Fruit fly (Drosophila melanogaster) whole organism, embryonic: Measurements from ENCODE around the gene CG8673.

Experiments used
- BtbVII ChIP-seq: fragments of 200-800 bp; sonication (Bioruptor generic); optimal IDR thresholded peaks from 3 replicates; lab custom pipeline; 2017; ENCODE audit warnings: missing biosample characterization, mild to moderate bottlenecking, missing genetic modification characterization
- CG12769 ChIP-seq: fragments of 200-800 bp; sonication (Bioruptor generic); optimal IDR thresholded peaks from 2 replicates; lab custom pipeline; 2019; ENCODE audit warnings: missing biosample characterization, mild to moderate bottlenecking, missing genetic modification characterization, moderate library complexity
- CG15073 ChIP-seq: fragments of 200-800 bp; sonication (Bioruptor generic); optimal IDR thresholded peaks from 2 replicates; lab custom pipeline; 2016; ENCODE audit warnings: missing biosample characterization, missing genetic modification characterization
- CG1832 ChIP-seq: fragments of 200-800 bp; sonication (Bioruptor generic); optimal IDR thresholded peaks from 2 replicates; lab custom pipeline; 2017; ENCODE audit warnings: missing biosample characterization, mild to moderate bottlenecking, missing genetic modification characterization, inconsistent platforms
- Dad ChIP-seq: fragments of 200-800 bp; sonication (Bioruptor generic); optimal IDR thresholded peaks from 3 replicates; lab custom pipeline; 2016; ENCODE audit warnings: missing biosample characterization, missing genetic modification characterization
- Hmr ChIP-seq: fragments of 200-800 bp; sonication (Bioruptor generic); optimal IDR thresholded peaks from 3 replicates; lab custom pipeline; 2017; ENCODE audit warnings: mild to moderate bottlenecking, missing biosample characterization, missing genetic modification reagents, missing genetic modification characterization
- Hsf ChIP-seq: fragments of 200-800 bp; sonication (Bioruptor generic); optimal IDR thresholded peaks from 3 replicates; lab custom pipeline; 2016; ENCODE audit warnings: missing biosample characterization, missing genetic modification characterization
- Mad ChIP-seq: fragments of 200-800 bp; sonication (Bioruptor generic); optimal IDR thresholded peaks from 2 replicates; lab custom pipeline; 2016; ENCODE audit warnings: missing biosample characterization, missing genetic modification characterization
- caup ChIP-seq: fragments of 200-800 bp; sonication (Bioruptor generic); optimal IDR thresholded peaks from 3 replicates; lab custom pipeline; 2017; ENCODE audit warnings: missing biosample characterization, mild to moderate bottlenecking, missing genetic modification characterization, moderate library complexity; ENCODE audit not compliant: severe bottlenecking
- slbo ChIP-seq: fragments of 200-800 bp; sonication (Bioruptor generic); IDR thresholded peaks from 2 replicates; pipeline ENCODE4 v1.3.6; 2022; ENCODE audit warnings: missing biosample characterization, missing genetic modification characterization

dm6 chr2L:8133772-8134386 is 9.8 kb downstream of the CG8673 start:
- no peak for TF ChIP-seq CG1832 (GFP tag; lab: Kevin White, UChicago)
- no peak for TF ChIP-seq Hmr (GFP tag; lab: Kevin White, UChicago)
- no peak for TF ChIP-seq Dad (GFP tag; lab: Kevin White, UChicago)
- TF ChIP-seq CG15073 (GFP tag; lab: Kevin White, UChicago), result no peak
- TF ChIP-seq slbo, result no peak
- no peak for TF ChIP-seq CG12769 (tag; lab: Kevin White, UChicago)
- TF ChIP-seq Mad (GFP tag; lab: Kevin White, UChicago), result no peak
- TF ChIP-seq Hsf (GFP tag; lab: Kevin White, UChicago), result no peak
- TF ChIP-seq caup, result no peak
- no peak for TF ChIP-seq BtbVII (GFP tag; lab: Kevin White, UChicago)
